Fruit fly (Drosophila melanogaster) whole organism, embryonic: ENCODE data around the gene CG46303.

Source experiments
- Antp ChIP-seq: fragments of 200-800 bp; sonication (Bioruptor generic); optimal IDR thresholded peaks from 3 replicates; lab custom pipeline; 2016; ENCODE audit warnings: missing biosample characterization, missing genetic modification characterization
- Awh ChIP-seq: fragments of 200-800 bp; sonication (Bioruptor generic); IDR thresholded peaks from 2 replicates; pipeline ENCODE4, ENCODE4 v1.3.6; 2022; ENCODE audit warnings: missing biosample characterization, missing genetic modification characterization
- CG10267 ChIP-seq: fragments of 200-800 bp; sonication (Bioruptor generic); optimal IDR thresholded peaks from 2 replicates; lab custom pipeline; 2018; ENCODE audit warnings: missing biosample characterization, mild to moderate bottlenecking, missing genetic modification characterization, moderate library complexity
- CG10565 ChIP-seq: fragments of 200-800 bp; sonication (Bioruptor generic); optimal IDR thresholded peaks from 3 replicates; lab custom pipeline; 2016; ENCODE audit warnings: missing biosample characterization, mild to moderate bottlenecking, missing genetic modification characterization
- CG10959 ChIP-seq: fragments of 200-800 bp; sonication (Bioruptor generic); IDR thresholded peaks from 2 replicates; pipeline ENCODE4 v1.3.6; 2022; ENCODE audit warnings: missing biosample characterization, missing genetic modification characterization
- CG11723 ChIP-seq: fragments of 200-800 bp; sonication (Bioruptor generic); optimal IDR thresholded peaks from 2 replicates; lab custom pipeline; 2017; ENCODE audit warnings: missing biosample characterization, mild to moderate bottlenecking, missing genetic modification characterization
- CG14441 ChIP-seq: fragments of 200-800 bp; sonication (Bioruptor generic); IDR thresholded peaks from 2 replicates; pipeline ENCODE4 v1.3.6; 2022; ENCODE audit warnings: missing biosample characterization, missing genetic modification characterization
- CG16863 ChIP-seq: fragments of 200-800 bp; sonication (Bioruptor generic); optimal IDR thresholded peaks from 3 replicates; lab custom pipeline; 2016; ENCODE audit warnings: missing biosample characterization, missing genetic modification characterization
- CG17385 ChIP-seq: fragments of 200-800 bp; sonication (Bioruptor generic); optimal IDR thresholded peaks from 3 replicates; lab custom pipeline; 2018; ENCODE audit warnings: missing biosample characterization, mild to moderate bottlenecking, missing genetic modification characterization
- CG1792 ChIP-seq: fragments of 200-800 bp; sonication (Bioruptor generic); optimal IDR thresholded peaks from 2 replicates; lab custom pipeline; 2016; ENCODE audit warnings: missing biosample characterization, missing genetic modification characterization
- CG18764 ChIP-seq: fragments of 200-800 bp; sonication (Bioruptor generic); optimal IDR thresholded peaks from 3 replicates; lab custom pipeline; 2016; ENCODE audit warnings: missing biosample characterization, missing genetic modification characterization
- CG3065 ChIP-seq: fragments of 200-800 bp; sonication (Bioruptor generic); optimal IDR thresholded peaks from 2 replicates; lab custom pipeline; 2016; ENCODE audit warnings: missing biosample characterization, missing genetic modification characterization
- CG31224 ChIP-seq: fragments of 200-800 bp; sonication (Bioruptor generic); IDR thresholded peaks from 2 replicates; pipeline ENCODE4 v1.3.6; 2022; ENCODE audit warnings: missing biosample characterization, missing genetic modification characterization
- CG31365 ChIP-seq: fragments of 200-800 bp; sonication (Bioruptor generic); optimal IDR thresholded peaks from 2 replicates; lab custom pipeline; 2018; ENCODE audit warnings: missing biosample characterization, mild to moderate bottlenecking, missing genetic modification characterization
- CG3281 ChIP-seq: fragments of 200-800 bp; sonication (Bioruptor generic); optimal IDR thresholded peaks from 3 replicates; lab custom pipeline; 2017; ENCODE audit warnings: missing biosample characterization, mild to moderate bottlenecking, missing genetic modification characterization
- CG3407 ChIP-seq: fragments of 200-800 bp; sonication (Bioruptor generic); optimal IDR thresholded peaks from 2 replicates; lab custom pipeline; 2018; ENCODE audit warnings: missing biosample characterization, mild to moderate bottlenecking, missing genetic modification characterization
- CG4617 ChIP-seq: fragments of 200-800 bp; sonication (Bioruptor generic); optimal IDR thresholded peaks from 3 replicates; lab custom pipeline; 2016; ENCODE audit warnings: missing biosample characterization, missing genetic modification characterization, borderline replicate concordance
- CG4730 ChIP-seq: fragments of 200-800 bp; sonication (Bioruptor generic); IDR thresholded peaks from 2 replicates; pipeline ENCODE4 v1.3.6; 2022; ENCODE audit warnings: missing biosample characterization, missing genetic modification characterization
- CG7271 ChIP-seq: fragments of 200-800 bp; sonication (Bioruptor generic); optimal IDR thresholded peaks from 2 replicates; lab custom pipeline; 2018; ENCODE audit warnings: missing biosample characterization, mild to moderate bottlenecking, missing genetic modification characterization, moderate library complexity
- CG7372 ChIP-seq: fragments of 200-800 bp; sonication (Bioruptor generic); IDR thresholded peaks from 2 replicates; pipeline ENCODE4 v1.3.6; 2022; ENCODE audit warnings: missing biosample characterization, missing genetic modification characterization
- CG9437 ChIP-seq: fragments of 200-800 bp; sonication (Bioruptor generic); optimal IDR thresholded peaks from 2 replicates; lab custom pipeline; 2018; ENCODE audit warnings: missing biosample characterization, mild to moderate bottlenecking, missing genetic modification characterization
- Dref ChIP-seq: fragments of 200-800 bp; sonication (Bioruptor generic); IDR thresholded peaks from 2 replicates; pipeline ENCODE4 v1.3.6; 2022; ENCODE audit warnings: missing biosample characterization, missing genetic modification characterization
- Drgx ChIP-seq: fragments of 200-800 bp; sonication (Bioruptor generic); IDR thresholded peaks from 2 replicates; pipeline ENCODE4 v1.3.6; 2022; ENCODE audit warnings: missing biosample characterization, missing genetic modification characterization
- Fer2 ChIP-seq: fragments of 200-800 bp; sonication (Bioruptor generic); optimal IDR thresholded peaks from 2 replicates; lab custom pipeline; 2018; ENCODE audit warnings: missing biosample characterization, mild to moderate bottlenecking, missing genetic modification characterization, moderate library complexity
- Hand ChIP-seq: fragments of 200-800 bp; sonication (Bioruptor generic); optimal IDR thresholded peaks from 2 replicates; lab custom pipeline; 2017; ENCODE audit warnings: mild to moderate bottlenecking, missing biosample characterization, missing genetic modification reagents, missing genetic modification characterization
- HmgD ChIP-seq: fragments of 200-800 bp; sonication (Bioruptor generic); optimal IDR thresholded peaks from 3 replicates; lab custom pipeline; 2016; ENCODE audit warnings: missing biosample characterization, missing genetic modification characterization
- Hmx ChIP-seq: fragments of 200-800 bp; sonication (Bioruptor generic); optimal IDR thresholded peaks from 2 replicates; lab custom pipeline; 2016; ENCODE audit warnings: missing biosample characterization, missing genetic modification characterization
- Hr51 ChIP-seq, 2 experiments: fragments of 200-800 bp; sonication (Bioruptor generic); optimal IDR thresholded peaks; 2 replicates in 1 of 2; 3 replicates in 1 of 2; lab custom pipeline; 2016 to 2018; ENCODE audit warnings: missing biosample characterization in 2 of 2, missing genetic modification characterization in 2 of 2, mild to moderate bottlenecking in 1 of 2, moderate library complexity in 1 of 2
- Hsf ChIP-seq: fragments of 200-800 bp; sonication (Bioruptor generic); optimal IDR thresholded peaks from 3 replicates; lab custom pipeline; 2016; ENCODE audit warnings: missing biosample characterization, missing genetic modification characterization
- NFAT ChIP-seq: fragments of 200-800 bp; sonication (Bioruptor generic); IDR thresholded peaks from 2 replicates; pipeline ENCODE4 v1.3.6; 2022; ENCODE audit warnings: missing biosample characterization, missing genetic modification characterization
- Six4 ChIP-seq: fragments of 200-800 bp; sonication (Bioruptor generic); optimal IDR thresholded peaks from 2 replicates; lab custom pipeline; 2016; ENCODE audit warnings: missing biosample characterization, missing genetic modification characterization
- Spps ChIP-seq: fragments of 200-800 bp; sonication (Bioruptor generic); optimal IDR thresholded peaks from 2 replicates; lab custom pipeline; 2018; ENCODE audit warnings: missing biosample characterization, mild to moderate bottlenecking, missing genetic modification characterization
- Sry-β ChIP-seq: fragments of 200-800 bp; sonication (Bioruptor generic); optimal IDR thresholded peaks from 2 replicates; lab custom pipeline; 2018; ENCODE audit warnings: missing biosample characterization, mild to moderate bottlenecking, missing genetic modification characterization, moderate library complexity
- amos ChIP-seq: fragments of 200-800 bp; sonication (Bioruptor generic); IDR thresholded peaks from 2 replicates; pipeline ENCODE4 v1.3.6; 2022; ENCODE audit warnings: missing biosample characterization, missing genetic modification characterization; ENCODE audit not compliant: partially characterized antibody
- ara ChIP-seq: fragments of 200-800 bp; sonication (Bioruptor generic); IDR thresholded peaks from 2 replicates; pipeline ENCODE4 v1.3.6; 2022; ENCODE audit warnings: missing biosample characterization, missing genetic modification characterization
- bsh ChIP-seq, 2 experiments: fragments of 200-800 bp; sonication (Bioruptor generic); optimal IDR thresholded peaks; 2 replicates each; lab custom pipeline; 2017 to 2018; ENCODE audit warnings: mild to moderate bottlenecking in 2 of 2, missing biosample characterization in 2 of 2, missing genetic modification characterization in 2 of 2, moderate library complexity in 1 of 2
- cg ChIP-seq: fragments of 200-800 bp; sonication (Bioruptor generic); optimal IDR thresholded peaks from 3 replicates; lab custom pipeline; 2019; ENCODE audit warnings: missing biosample characterization, mild to moderate bottlenecking, missing genetic modification characterization, moderate library complexity
- croc ChIP-seq: fragments of 200-800 bp; sonication (Bioruptor generic); conservative IDR thresholded peaks from 3 replicates; pipeline ENCODE4 v1.3.6; 2022; ENCODE audit warnings: missing biosample characterization, missing genetic modification characterization
- eve ChIP-seq, 2 experiments: fragments of >200 bp; optimal IDR thresholded peaks; 2 replicates each; lab custom pipeline; 2017; ENCODE audit warnings: missing biosample characterization in 2 of 2, missing genetic modification characterization in 2 of 2
- exex ChIP-seq: fragments of 200-800 bp; sonication (Bioruptor generic); optimal IDR thresholded peaks from 4 replicates; lab custom pipeline; 2018; ENCODE audit warnings: missing biosample characterization, mild to moderate bottlenecking, missing genetic modification characterization, moderate library complexity
- gsb ChIP-seq: fragments of 200-800 bp; sonication (Bioruptor generic); IDR thresholded peaks from 2 replicates; pipeline ENCODE4 v1.3.6; 2022; ENCODE audit warnings: missing biosample characterization, missing genetic modification characterization
- lilli ChIP-seq: fragments of 200-800 bp; sonication (Bioruptor generic); optimal IDR thresholded peaks from 3 replicates; lab custom pipeline; 2016; ENCODE audit warnings: missing biosample characterization, missing genetic modification characterization
- nerfin-1 ChIP-seq: fragments of 200-800 bp; sonication (Bioruptor generic); optimal IDR thresholded peaks from 3 replicates; lab custom pipeline; 2019; ENCODE audit warnings: missing biosample characterization, mild to moderate bottlenecking, missing genetic modification characterization, moderate library complexity
- pros ChIP-seq: fragments of 200-800 bp; sonication (Bioruptor generic); optimal IDR thresholded peaks from 3 replicates; lab custom pipeline; 2019; ENCODE audit warnings: missing biosample characterization, mild to moderate bottlenecking, missing genetic modification characterization, moderate library complexity
- psq ChIP-seq: fragments of 200-800 bp; sonication (Bioruptor generic); optimal IDR thresholded peaks from 2 replicates; lab custom pipeline; 2017; ENCODE audit warnings: missing biosample characterization, missing genetic modification characterization
- so ChIP-seq: fragments of 200-800 bp; sonication (Bioruptor generic); IDR thresholded peaks from 3 replicates; pipeline ENCODE4 v1.3.6; 2022; ENCODE audit warnings: missing biosample characterization, missing genetic modification characterization
- z ChIP-seq: fragments of 200-800 bp; sonication (Bioruptor generic); IDR thresholded peaks from 3 replicates; pipeline ENCODE4 v1.3.6; 2022; ENCODE audit warnings: missing biosample characterization, missing genetic modification characterization
- zen ChIP-seq: fragments of 200-800 bp; sonication (Bioruptor generic); optimal IDR thresholded peaks from 3 replicates; lab custom pipeline; 2018; ENCODE audit warnings: missing biosample characterization, mild to moderate bottlenecking, missing genetic modification characterization, moderate library complexity

CG46303 gene

dm6 chr3R:5778731-5779593, 42.8 kb upstream of the CG46303 start, which contains the start of gene jagn (continued):
- peak; percentile 35 to 69 for TF ChIP-seq Hr51 (GFP tag; optimal IDR thresholded peaks at IDR 0.05; lab: Kevin White, UChicago)
- no peak for TF ChIP-seq Fer2 (tag; lab: Kevin White, UChicago)
- TF ChIP-seq amos (GFP tag; lab: Robert Waterston, UW), result peak; percentile 100
- TF ChIP-seq Spps (tag; lab: Kevin White, UChicago), result no peak
- TF ChIP-seq psq (GFP tag; lab: Kevin White, UChicago), result peak; percentile 31
- peak; percentile 13 for TF ChIP-seq Sry-β (GFP tag; lab: Kevin White, UChicago)
- no peak for TF ChIP-seq croc (GFP tag; lab: Robert Waterston, UW)
- peak; percentile 35 for TF ChIP-seq CG1792 (GFP tag; lab: Kevin White, UChicago)
- TF ChIP-seq CG7372 (GFP tag; lab: Robert Waterston, UW), result peak; percentile 37; the same call in 1 of the 2 replicates
- peak; percentile 44 for TF ChIP-seq CG18764 (GFP tag; lab: Kevin White, UChicago)
- TF ChIP-seq CG9437 (GFP tag; lab: Kevin White, UChicago), result peak; percentile 10
- TF ChIP-seq cg, result no peak
- no peak for TF ChIP-seq eve (GFP tag; optimal IDR thresholded peaks at IDR 0.05; lab: Kevin White, UChicago)
- TF ChIP-seq lilli (GFP tag; lab: Kevin White, UChicago), result peak; percentile 82
- no peak for TF ChIP-seq CG3065 (GFP tag; lab: Kevin White, UChicago)
- no peak for TF ChIP-seq CG3407
- TF ChIP-seq gsb (GFP tag; lab: Robert Waterston, UW), result peak; percentile 57
- peak; percentile 79 for TF ChIP-seq CG7271 (tag; lab: Kevin White, UChicago)
- TF ChIP-seq Hmx (GFP tag; lab: Kevin White, UChicago), result no peak
- TF ChIP-seq CG16863 (GFP tag; lab: Kevin White, UChicago), result peak; percentile 45
- TF ChIP-seq Hand (GFP tag; lab: Kevin White, UChicago), result no peak
- TF ChIP-seq CG10959 (GFP tag; lab: Robert Waterston, UW), result no peak
- TF ChIP-seq Drgx (GFP tag; lab: Robert Waterston, UW), result no peak; the same call in 1 of the 2 replicates
- TF ChIP-seq Antp, result peak; percentile 66
- TF ChIP-seq exex (tag; lab: Kevin White, UChicago), result peak; percentile 34
- TF ChIP-seq Dref (GFP tag; lab: Robert Waterston, UW), result peak; percentile 96
- no peak for TF ChIP-seq CG31224 (GFP tag; lab: Robert Waterston, UW)
- peak; percentile 78 for TF ChIP-seq CG4617 (GFP tag; lab: Kevin White, UChicago)
- TF ChIP-seq pros (GFP tag; lab: Kevin White, UChicago), result no peak
- TF ChIP-seq z, result no peak
- peak; percentile 67 for TF ChIP-seq Hsf (GFP tag; lab: Kevin White, UChicago)
- TF ChIP-seq Awh (GFP tag; lab: Robert Waterston, UW), result 0 out of 2 replicates have a peak, but pooled peaks have one; percentile 29
- 0 out of 2 replicates have a peak, but pooled peaks have one; percentile 28 for TF ChIP-seq CG4730
- TF ChIP-seq nerfin-1 (tag; lab: Kevin White, UChicago), result peak; percentile 54
- TF ChIP-seq bsh (GFP tag; optimal IDR thresholded peaks at IDR 0.05; lab: Kevin White, UChicago), result peak in 1 of 2 experiments; percentile 37
- peak; percentile 35 for TF ChIP-seq CG3281
- TF ChIP-seq CG10267 (tag; lab: Kevin White, UChicago), result peak; percentile 73
- peak; percentile 44; the same call in 1 of the 2 replicates for TF ChIP-seq ara (GFP tag; lab: Robert Waterston, UW)
- peak; percentile 61 for TF ChIP-seq CG17385
- peak; percentile 56 for TF ChIP-seq HmgD
- no peak for TF ChIP-seq CG10565 (GFP tag; lab: Kevin White, UChicago)
- peak; percentile 42 for TF ChIP-seq zen (tag; lab: Kevin White, UChicago)
- peak; percentile 27; the same call in 1 of the 2 replicates for TF ChIP-seq CG14441
- TF ChIP-seq CG11723 (GFP tag; lab: Kevin White, UChicago), result peak; percentile 54
- peak; percentile 32 for TF ChIP-seq Six4 (GFP tag; lab: Kevin White, UChicago)
- TF ChIP-seq NFAT, result peak; percentile 91
- no peak for TF ChIP-seq CG31365
- no peak for TF ChIP-seq so (GFP tag; lab: Robert Waterston, UW)
